Worm (Caenorhabditis elegans) whole organism, early embryonic: Measurements from ENCODE around the gene C36C5.14.

Experiments used
- B0310.2 ChIP-seq: sonication (generic microtip); optimal IDR thresholded peaks from 2 replicates; lab custom pipeline; 2016; ENCODE audit warnings: mild to moderate bottlenecking, missing genetic modification characterization, missing compliant biosample characterization
- F13C5.2 ChIP-seq: sonication (generic microtip); optimal IDR thresholded peaks from 2 replicates; lab custom pipeline; 2017; ENCODE audit warnings: mild to moderate bottlenecking, missing genetic modification characterization, inconsistent platforms, missing compliant biosample characterization
- aly-1 ChIP-seq: sonication (generic microtip); optimal IDR thresholded peaks from 2 replicates; lab custom pipeline; 2016; ENCODE audit warnings: missing genetic modification characterization, missing compliant biosample characterization
- ama-1 ChIP-seq: fragments of 150-350 bp; optimal IDR thresholded peaks from 2 replicates; lab custom pipeline; 2014
- ceh-13 ChIP-seq: fragments of 200-800 bp; sonication (Bioruptor generic); optimal IDR thresholded peaks from 2 replicates; lab custom pipeline; 2018; ENCODE audit warnings: mild to moderate bottlenecking, missing genetic modification characterization, missing compliant biosample characterization
- ceh-36 ChIP-seq: sonication (generic microtip); optimal IDR thresholded peaks from 2 replicates; lab custom pipeline; 2016; ENCODE audit warnings: missing genetic modification characterization, inconsistent platforms, missing compliant biosample characterization
- ets-7 ChIP-seq: sonication (generic microtip); optimal IDR thresholded peaks from 2 replicates; lab custom pipeline; 2016; ENCODE audit warnings: missing genotype, missing genetic modification characterization, missing compliant biosample characterization
- flt-1 ChIP-seq: fragments of 200-800 bp; sonication (Bioruptor generic); IDR thresholded peaks from 2 replicates; pipeline ENCODE4 v1.3.6; 2022; ENCODE audit warnings: missing genetic modification characterization, missing compliant biosample characterization
- hmbx-1 ChIP-seq: sonication (generic microtip); optimal IDR thresholded peaks from 2 replicates; lab custom pipeline; 2016; ENCODE audit warnings: mild to moderate bottlenecking, missing genetic modification characterization, missing compliant biosample characterization
- hmg-4 ChIP-seq: fragments of 200-800 bp; sonication (Bioruptor generic); optimal IDR thresholded peaks from 2 replicates; lab custom pipeline; 2018; ENCODE audit warnings: mild to moderate bottlenecking, missing genetic modification characterization, missing compliant biosample characterization
- hnd-1 ChIP-seq: sonication (generic microtip); optimal IDR thresholded peaks from 2 replicates; lab custom pipeline; 2016; ENCODE audit warnings: missing genetic modification characterization, missing compliant biosample characterization
- pes-1 ChIP-seq: fragments of 200-800 bp; sonication (Bioruptor generic); IDR thresholded peaks from 2 replicates; pipeline ENCODE4 v1.3.6; 2022; ENCODE audit warnings: missing genetic modification reagents, missing genetic modification characterization, missing compliant biosample characterization
- scrt-1 ChIP-seq: fragments of 200-800 bp; sonication (Bioruptor generic); IDR thresholded peaks from 2 replicates; pipeline ENCODE4 v1.3.6; 2022; ENCODE audit warnings: missing genetic modification characterization, missing compliant biosample characterization
- sea-1 ChIP-seq: fragments of 200-800 bp; sonication (Bioruptor generic); conservative IDR thresholded peaks from 2 replicates; pipeline ENCODE4 v1.3.6; 2022; ENCODE audit warnings: missing genetic modification characterization, missing compliant biosample characterization
- tbx-11 ChIP-seq: fragments of 200-800 bp; sonication (Bioruptor generic); IDR thresholded peaks from 2 replicates; pipeline ENCODE4 v1.3.6; 2022; ENCODE audit warnings: missing genetic modification characterization, missing compliant biosample characterization
- tbx-37 ChIP-seq: fragments of 200-800 bp; sonication (Bioruptor generic); conservative IDR thresholded peaks from 2 replicates; pipeline ENCODE4 v1.3.6; 2022; ENCODE audit warnings: missing genetic modification reagents, missing genetic modification characterization, missing compliant biosample characterization
- tra-4 ChIP-seq: sonication (generic microtip); optimal IDR thresholded peaks from 2 replicates; lab custom pipeline; 2017; ENCODE audit warnings: missing genetic modification characterization, missing compliant biosample characterization

Gene C36C5.14

ce11 chrV:3165438-3165837, at the start of gene C36C5.14:
C36C5.14 (minus strand) TSS chrV:3165538.
- TF ChIP-seq aly-1 (tag; lab: Kevin White, UChicago) (no peak), ets-7 (tag; lab: Kevin White, UChicago) (no peak), hmg-4 (GFP tag; lab: Kevin White, UChicago) (no peak), hnd-1 (tag; lab: Kevin White, UChicago) (no peak), tra-4 (no peak), tbx-37 (GFP tag; lab: Robert Waterston, UW) (no peak), ama-1 (lab: Kevin White, UChicago) (no peak), F13C5.2 (tag; lab: Kevin White, UChicago) (no peak), ceh-13 (GFP tag; lab: Kevin White, UChicago) (no peak), pes-1 (no peak), tbx-11 (no peak), ceh-36 (no peak), flt-1 (GFP tag; lab: Robert Waterston, UW) (no peak), scrt-1 (GFP tag; lab: Robert Waterston, UW) (no peak), B0310.2 (tag; lab: Kevin White, UChicago) (no peak)

ce11 chrV:3210147-3210546, 44.8 kb upstream of the C36C5.14 start, which contains the start of gene apx-1:
apx-1 (plus strand) TSS chrV:3210196.
- TF ChIP-seq ets-7 (tag; lab: Kevin White, UChicago), result no peak
- no peak for TF ChIP-seq hmbx-1 (tag; lab: Kevin White, UChicago)
- no peak for TF ChIP-seq hmg-4 (GFP tag; lab: Kevin White, UChicago)
- TF ChIP-seq B0310.2 (tag; lab: Kevin White, UChicago), result no peak
- TF ChIP-seq flt-1 (GFP tag; lab: Robert Waterston, UW), result no peak
- no peak for TF ChIP-seq scrt-1 (GFP tag; lab: Robert Waterston, UW)

- TF ChIP-seq pes-1 (no peak), ceh-13 (GFP tag; lab: Kevin White, UChicago) (no peak), aly-1 (tag; lab: Kevin White, UChicago) (no peak), tra-4 (no peak), hmg-4 (GFP tag; lab: Kevin White, UChicago) (no peak), sea-1 (no peak), tbx-37 (GFP tag; lab: Robert Waterston, UW) (no peak), ama-1 (lab: Kevin White, UChicago) (no peak), hnd-1 (tag; lab: Kevin White, UChicago) (no peak), tbx-11 (no peak), ceh-36 (no peak), hmbx-1 (tag; lab: Kevin White, UChicago) (no peak), F13C5.2 (tag; lab: Kevin White, UChicago) (no peak), B0310.2 (tag; lab: Kevin White, UChicago) (no peak)
Measured at ce11 chrV:3208940-3209339, 43.6 kb upstream of the C36C5.14 start.

- TF ChIP-seq hmbx-1 (tag; lab: Kevin White, UChicago) (no peak), ets-7 (tag; lab: Kevin White, UChicago) (no peak), ama-1 (lab: Kevin White, UChicago) (no peak), tbx-37 (GFP tag; lab: Robert Waterston, UW) (no peak), tbx-11 (no peak), F13C5.2 (tag; lab: Kevin White, UChicago) (no peak), aly-1 (tag; lab: Kevin White, UChicago) (no peak), ceh-13 (GFP tag; lab: Kevin White, UChicago) (no peak), B0310.2 (tag; lab: Kevin White, UChicago) (no peak), hnd-1 (tag; lab: Kevin White, UChicago) (no peak), tra-4 (no peak), scrt-1 (GFP tag; lab: Robert Waterston, UW) (no peak), pes-1 (no peak), sea-1 (no peak)
Measured at ce11 chrV:3204433-3204832, 39.1 kb upstream of the C36C5.14 start.

ce11 chrV:3200323-3200722, 35.0 kb upstream of the C36C5.14 start, which contains the start of gene K08D9.4:
K08D9.4 (minus strand) TSS chrV:3200423.
- TF ChIP-seq hmbx-1 (tag; lab: Kevin White, UChicago), result no peak

- TF ChIP-seq ets-7 (tag; lab: Kevin White, UChicago) (no peak), hmbx-1 (tag; lab: Kevin White, UChicago) (no peak), ceh-13 (GFP tag; lab: Kevin White, UChicago) (no peak), ceh-36 (no peak), ama-1 (lab: Kevin White, UChicago) (no peak), hnd-1 (tag; lab: Kevin White, UChicago) (no peak)
Measured at ce11 chrV:3196832-3197329, 31.5 kb upstream of the C36C5.14 start, which contains the start of the genes Y73C8B.1 and Y73C8B.5. Y73C8B.1 (minus strand) TSS chrV:3196882. Y73C8B.5 (plus strand) TSS chrV:3197268.

ce11 chrV:3195814-3196213, 30.5 kb upstream of the C36C5.14 start:
- TF ChIP-seq hmbx-1 (tag; lab: Kevin White, UChicago) (no peak), tbx-11 (no peak), aly-1 (tag; lab: Kevin White, UChicago) (no peak), hnd-1 (tag; lab: Kevin White, UChicago) (no peak), F13C5.2 (tag; lab: Kevin White, UChicago) (no peak), tra-4 (no peak), hmg-4 (GFP tag; lab: Kevin White, UChicago) (no peak), flt-1 (GFP tag; lab: Robert Waterston, UW) (no peak), B0310.2 (tag; lab: Kevin White, UChicago) (no peak), ceh-36 (no peak), ceh-13 (GFP tag; lab: Kevin White, UChicago) (no peak), tbx-37 (GFP tag; lab: Robert Waterston, UW) (no peak), scrt-1 (GFP tag; lab: Robert Waterston, UW) (no peak), pes-1 (no peak), ama-1 (lab: Kevin White, UChicago) (no peak), sea-1 (no peak), ets-7 (tag; lab: Kevin White, UChicago) (no peak)
